Fruit fly (Drosophila melanogaster) whole organism, adult: ENCODE results near the gene VhaM9.7-d.
"Not testable (repeated sequence)": the region's sequence is repeated elsewhere in the genome, so short reads cannot be mapped to it uniquely, and the experiment has no call there.

Source experiments
- CG11617 ChIP-seq: fragments of 200-800 bp; sonication (Bioruptor generic); optimal IDR thresholded peaks from 2 replicates; lab custom pipeline; 2017; ENCODE audit warnings: mild to moderate bottlenecking, missing biosample characterization, missing genetic modification reagents, missing genetic modification characterization
- CG12768 ChIP-seq: fragments of 200-800 bp; sonication (Bioruptor generic); optimal IDR thresholded peaks from 2 replicates; lab custom pipeline; 2017; ENCODE audit warnings: missing biosample characterization, missing genetic modification characterization, mild to moderate bottlenecking, moderate library complexity, missing genetic modification reagents
- CG14711 ChIP-seq: fragments of 200-800 bp; sonication (Bioruptor generic); optimal IDR thresholded peaks from 2 replicates; lab custom pipeline; 2018; ENCODE audit warnings: missing biosample characterization, mild to moderate bottlenecking, missing genetic modification characterization, moderate library complexity
- CG1620 ChIP-seq: fragments of 200-800 bp; sonication (Bioruptor generic); optimal IDR thresholded peaks from 2 replicates; lab custom pipeline; 2016; ENCODE audit warnings: missing biosample characterization, missing genetic modification characterization
- CG33017 ChIP-seq: fragments of 200-800 bp; sonication (Bioruptor generic); optimal IDR thresholded peaks from 2 replicates; lab custom pipeline; 2018; ENCODE audit warnings: missing biosample characterization, mild to moderate bottlenecking, missing genetic modification characterization, moderate library complexity
- CG5204 ChIP-seq: fragments of 200-800 bp; sonication (Bioruptor generic); optimal IDR thresholded peaks from 2 replicates; lab custom pipeline; 2016; ENCODE audit warnings: missing biosample characterization, missing genetic modification characterization
- CG7045 ChIP-seq: fragments of 200-800 bp; sonication (Bioruptor generic); optimal IDR thresholded peaks from 2 replicates; lab custom pipeline; 2017; ENCODE audit warnings: missing biosample characterization, mild to moderate bottlenecking, missing genetic modification characterization
- CG7101 ChIP-seq: fragments of 200-800 bp; sonication (Bioruptor generic); optimal IDR thresholded peaks from 2 replicates; lab custom pipeline; 2018; ENCODE audit warnings: missing biosample characterization, mild to moderate bottlenecking, missing genetic modification characterization, moderate library complexity
- Clk ChIP-seq: fragments of 200-800 bp; sonication (Bioruptor generic); optimal IDR thresholded peaks from 2 replicates; lab custom pipeline; 2017; ENCODE audit warnings: missing biosample characterization, missing genetic modification characterization
- Crg-1 ChIP-seq: fragments of 200-800 bp; sonication (Bioruptor generic); optimal IDR thresholded peaks from 2 replicates; lab custom pipeline; 2016; ENCODE audit warnings: missing biosample characterization, missing genetic modification characterization
- Hr96 ChIP-seq: fragments of 200-800 bp; sonication (Bioruptor generic); optimal IDR thresholded peaks from 2 replicates; lab custom pipeline; 2016; ENCODE audit warnings: missing biosample characterization, missing genetic modification characterization
- Mnt ChIP-seq: fragments of 200-800 bp; sonication (Bioruptor generic); optimal IDR thresholded peaks from 2 replicates; lab custom pipeline; 2016; ENCODE audit warnings: missing biosample characterization, mild to moderate bottlenecking, missing genetic modification characterization
- bab1 ChIP-seq: fragments of 200-800 bp; sonication (Bioruptor generic); optimal IDR thresholded peaks from 3 replicates; lab custom pipeline; 2019; ENCODE audit warnings: missing biosample characterization, mild to moderate bottlenecking, missing genetic modification characterization, moderate library complexity
- cic ChIP-seq: fragments of 200-800 bp; sonication (Bioruptor generic); optimal IDR thresholded peaks from 2 replicates; lab custom pipeline; 2017; ENCODE audit warnings: missing biosample characterization, mild to moderate bottlenecking, missing genetic modification characterization, moderate library complexity
- cnc ChIP-seq, 2 experiments: fragments of >200 bp; optimal IDR thresholded peaks; 2 replicates each; lab custom pipeline; 2017
- kay ChIP-seq: fragments of 200-800 bp; sonication (Bioruptor generic); peaks from one replicate; lab custom pipeline; 2016; ENCODE audit warnings: missing biosample characterization, missing genetic modification characterization, borderline replicate concordance
- ovo ChIP-seq: fragments of 200-800 bp; sonication (Bioruptor generic); optimal IDR thresholded peaks from 2 replicates; lab custom pipeline; 2016; ENCODE audit warnings: missing biosample characterization, missing genetic modification characterization
- pad ChIP-seq: fragments of 200-800 bp; sonication (Bioruptor generic); optimal IDR thresholded peaks from 3 replicates; lab custom pipeline; 2017; ENCODE audit warnings: missing biosample characterization, missing genetic modification characterization, mild to moderate bottlenecking, moderate library complexity, missing genetic modification reagents
- tj ChIP-seq: fragments of 200-800 bp; sonication (Bioruptor generic); optimal IDR thresholded peaks from 3 replicates; lab custom pipeline; 2017; ENCODE audit warnings: missing biosample characterization, mild to moderate bottlenecking, missing genetic modification characterization, moderate library complexity
- toe ChIP-seq: fragments of 200-800 bp; sonication (Bioruptor generic); optimal IDR thresholded peaks from 2 replicates; lab custom pipeline; 2016; ENCODE audit warnings: missing biosample characterization, missing genetic modification characterization

Gene VhaM9.7-d

DNA sequence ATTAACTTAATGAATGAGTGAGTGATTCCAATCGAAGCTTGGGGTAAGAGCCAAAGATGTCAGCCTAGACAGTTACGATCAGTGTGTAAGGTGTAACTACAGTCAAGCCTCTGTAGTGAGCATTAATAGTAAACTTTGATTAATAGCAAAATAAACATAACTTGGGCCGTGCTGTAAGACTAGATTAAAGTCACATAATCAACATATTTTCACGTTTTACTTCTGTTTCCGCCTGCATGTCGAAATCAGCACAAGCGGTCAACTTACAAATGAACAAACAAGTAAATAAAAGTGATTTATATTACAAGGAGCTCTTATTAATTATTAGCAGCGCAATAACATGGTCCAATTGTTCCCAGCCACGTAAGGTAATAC is 12.9 kb downstream of the VhaM9.7-d start:
- TF ChIP-seq Clk (GFP tag; lab: Kevin White, UChicago) (no peak), cic (peak; percentile 12)

DNA sequence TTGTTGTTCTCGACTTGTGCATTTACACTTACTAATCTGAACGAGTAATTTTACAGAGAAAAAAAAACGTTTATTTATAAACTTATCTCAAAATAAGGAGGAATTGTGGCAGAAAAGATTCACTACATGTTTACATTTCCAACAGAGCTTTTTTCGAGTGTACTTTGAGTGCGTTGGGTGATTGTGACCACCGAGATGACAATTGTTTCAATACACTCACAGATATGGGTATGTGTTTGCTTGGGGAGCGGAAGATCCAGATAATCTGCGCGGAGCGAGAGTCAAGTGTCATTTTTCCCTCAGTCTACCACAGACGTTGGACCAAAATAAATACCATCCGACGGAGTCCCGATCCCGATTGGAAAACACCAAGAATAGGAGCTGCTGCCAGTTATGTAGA is 13.5 kb downstream of the VhaM9.7-d start, which contains the start of gene MESK4:
MESK4 (plus strand) TSS at position 301 of the 400 bp plus-strand sequence.
- TF ChIP-seq cnc (optimal IDR thresholded peaks at IDR 0.05; lab: Kevin White, UChicago); tj (GFP tag; lab: Kevin White, UChicago); cic: not testable (repeated sequence)

DNA sequence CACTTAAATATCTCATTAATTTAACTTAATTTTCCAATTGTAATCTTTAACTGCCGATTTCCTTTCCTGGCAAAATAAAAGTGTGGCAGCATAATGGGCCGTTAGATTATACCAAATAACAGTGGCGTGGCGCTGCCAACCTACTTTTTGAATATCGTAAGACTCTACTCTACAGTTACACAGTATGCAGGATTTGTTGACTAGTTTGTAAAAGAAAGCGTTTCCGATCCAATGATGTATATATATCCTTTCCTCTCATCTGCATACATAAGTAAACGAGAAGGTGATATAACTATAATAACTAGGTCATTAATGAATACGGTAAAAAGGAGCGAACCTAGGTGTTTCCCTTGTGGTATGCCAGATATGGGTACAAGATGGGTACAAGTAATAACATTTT is 16.8 kb downstream of the VhaM9.7-d start, which contains the start of gene EMC2B:
EMC2B (minus strand) TSS at position 98 of the 400 bp plus-strand sequence.
- TF ChIP-seq CG7101 (tag; lab: Kevin White, UChicago) (peak; percentile 52), cnc (optimal IDR thresholded peaks at IDR 0.05; lab: Kevin White, UChicago) (no peak), bab1 (peak; percentile 60), CG1620 (GFP tag; lab: Kevin White, UChicago) (peak; percentile 5), Hr96 (GFP tag; lab: Kevin White, UChicago) (peak; percentile 54), CG7045 (GFP tag; lab: Kevin White, UChicago) (no peak), Clk (GFP tag; lab: Kevin White, UChicago) (no peak), pad (GFP tag; lab: Kevin White, UChicago) (peak; percentile 4), CG5204 (GFP tag; lab: Kevin White, UChicago) (peak; percentile 52), CG33017 (tag; lab: Kevin White, UChicago) (peak; percentile 57), Crg-1 (no peak), toe (peak; percentile 43), CG14711 (peak; percentile 37), Mnt (peak; percentile 24), tj (GFP tag; lab: Kevin White, UChicago) (no peak), cic (no peak), kay (GFP tag; lab: Kevin White, UChicago) (no peak), ovo (GFP tag; lab: Kevin White, UChicago) (peak; percentile 70), CG12768 (GFP tag; lab: Kevin White, UChicago) (peak; percentile 23), CG11617 (GFP tag; lab: Kevin White, UChicago) (no peak)

dm6 chr3R:16992716-16993115 is 17.7 kb downstream of the VhaM9.7-d start, which contains the start of gene CG31274:
TSS of gene CG31274 (plus strand) at chr3R:16993016.
- not testable (repeated sequence) for TF ChIP-seq cnc (optimal IDR thresholded peaks at IDR 0.05; lab: Kevin White, UChicago); Crg-1; CG1620 (GFP tag; lab: Kevin White, UChicago)

DNA sequence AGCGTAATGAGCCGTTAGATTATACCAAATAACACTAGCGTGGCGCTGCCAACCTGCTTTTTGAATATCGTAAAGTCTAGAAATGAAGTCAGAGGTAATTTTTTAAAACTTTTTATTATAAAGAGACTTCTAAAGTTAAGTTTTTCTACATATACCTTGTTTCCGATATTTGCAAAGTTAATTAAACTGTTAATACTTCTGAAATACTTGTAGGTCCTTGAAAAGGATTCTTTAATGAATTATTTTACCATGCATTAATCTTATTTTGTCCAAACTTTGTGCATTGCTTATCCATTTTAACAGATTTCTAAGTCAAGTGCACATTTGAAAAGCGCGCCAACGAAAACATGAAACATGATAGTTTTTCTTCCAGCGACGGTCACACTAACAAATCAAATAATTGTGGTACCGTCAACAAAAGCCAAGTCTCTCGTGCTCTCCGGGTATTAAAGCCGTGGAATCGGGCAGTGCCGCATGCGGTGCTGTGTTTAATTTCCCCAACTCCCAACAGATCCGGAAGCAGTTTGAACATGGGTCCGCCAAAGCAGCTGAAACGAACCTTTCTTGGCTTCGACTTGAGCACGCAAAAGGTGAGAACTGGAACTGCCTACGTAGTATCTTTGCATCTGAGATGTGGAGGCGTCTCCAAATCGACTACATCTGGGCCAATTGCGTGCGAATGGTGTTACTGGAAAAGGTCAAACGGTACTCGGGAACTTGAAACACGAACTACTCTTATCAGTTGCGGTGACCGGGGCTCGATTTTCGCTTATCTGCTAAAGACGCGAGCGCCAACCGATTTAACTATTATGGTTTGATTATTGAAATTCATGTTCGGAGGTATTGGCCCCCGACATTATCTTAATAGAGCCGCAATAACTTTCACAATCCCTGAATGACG is 21.3 kb downstream of the VhaM9.7-d start, which contains the start of the genes EMC2A and CG3534:
EMC2A (minus strand) TSS at position 13 of the 901 bp plus-strand sequence.
CG3534 (plus strand) TSS at position 388 of the 901 bp plus-strand sequence.
- TF ChIP-seq ovo (GFP tag; lab: Kevin White, UChicago) (peak; percentile 7), CG33017 (tag; lab: Kevin White, UChicago) (no peak), CG12768 (GFP tag; lab: Kevin White, UChicago) (no peak), Mnt (peak; percentile 13), pad (GFP tag; lab: Kevin White, UChicago) (peak; percentile 8), bab1 (peak; percentile 49), cic (no peak), kay (GFP tag; lab: Kevin White, UChicago) (peak; percentile 62), Crg-1 (no peak), CG7101 (tag; lab: Kevin White, UChicago) (no peak), Hr96 (GFP tag; lab: Kevin White, UChicago) (no peak), toe (peak; percentile 24), CG7045 (GFP tag; lab: Kevin White, UChicago) (no peak), CG14711 (no peak)

- TF ChIP-seq kay (GFP tag; lab: Kevin White, UChicago): peak; percentile 94
- TF ChIP-seq toe: no peak
- TF ChIP-seq bab1: peak; percentile 45
- TF ChIP-seq Hr96 (GFP tag; lab: Kevin White, UChicago): peak; percentile 25
- TF ChIP-seq CG7101 (tag; lab: Kevin White, UChicago): peak; percentile 20
- no peak for TF ChIP-seq pad (GFP tag; lab: Kevin White, UChicago)
- TF ChIP-seq cic: peak; percentile 87
- peak; percentile 26 for TF ChIP-seq CG1620 (GFP tag; lab: Kevin White, UChicago)
- peak; percentile 73 for TF ChIP-seq CG12768 (GFP tag; lab: Kevin White, UChicago)
- TF ChIP-seq Mnt: peak; percentile 44
- peak; percentile 19 for TF ChIP-seq Crg-1
Measured at dm6 chr3R:17002218-17003110, 27.5 kb downstream of the VhaM9.7-d start, which contains the start of the genes Sf3a1 and Irc. TSS of gene Sf3a1 (minus strand) at chr3R:17002355. TSS of gene Irc (plus strand) at chr3R:17002875.
